Worm (Caenorhabditis elegans) whole organism, midembryonic: Measurements from ENCODE around the gene add-1.

Source experiments
- T22C8.4 ChIP-seq: fragments of 200-800 bp; sonication (Bioruptor generic); IDR thresholded peaks from 2 replicates; pipeline ENCODE4 v1.3.6; 2022; ENCODE audit warnings: missing genetic modification characterization, missing compliant biosample characterization
- cog-1 ChIP-seq: sonication (generic microtip); optimal IDR thresholded peaks from 2 replicates; lab custom pipeline; 2016; ENCODE audit warnings: missing genetic modification characterization, missing compliant biosample characterization
- flt-1 ChIP-seq: fragments of 200-800 bp; sonication (Bioruptor generic); IDR thresholded peaks from 2 replicates; pipeline ENCODE4 v1.3.6; 2022; ENCODE audit warnings: missing genetic modification characterization, missing compliant biosample characterization
- klf-2 ChIP-seq: fragments of 200-800 bp; sonication (Bioruptor generic); conservative IDR thresholded peaks from 2 replicates; pipeline ENCODE4 v1.3.6; 2022; ENCODE audit warnings: missing genetic modification reagents, missing genetic modification characterization, missing compliant biosample characterization
- med-1 ChIP-seq: sonication (generic microtip); optimal IDR thresholded peaks from 2 replicates; lab custom pipeline; 2017; ENCODE audit warnings: missing genetic modification characterization, mild to moderate bottlenecking, missing compliant biosample characterization, antibody characterized with exemption, missing genetic modification reagents; ENCODE audit not compliant: insufficient read depth
- ref-1 ChIP-seq: fragments of 200-800 bp; sonication (Bioruptor generic); conservative IDR thresholded peaks from 2 replicates; pipeline ENCODE4 v1.3.6; 2022; ENCODE audit warnings: missing genetic modification reagents, missing genetic modification characterization, missing compliant biosample characterization
- tab-1 ChIP-seq: fragments of 200-800 bp; sonication (Bioruptor generic); IDR thresholded peaks from 2 replicates; pipeline ENCODE4 v1.3.6; 2022; ENCODE audit warnings: missing genetic modification characterization, missing compliant biosample characterization
- ztf-23 ChIP-seq: fragments of 200-800 bp; sonication (Bioruptor generic); IDR thresholded peaks from 2 replicates; pipeline ENCODE4 v1.3.6; 2022; ENCODE audit warnings: missing genetic modification reagents, missing genetic modification characterization, missing compliant biosample characterization
- ztf-29 ChIP-seq: fragments of 200-800 bp; sonication (Bioruptor generic); IDR thresholded peaks from 2 replicates; pipeline ENCODE4 v1.3.6; 2022; ENCODE audit warnings: missing genetic modification reagents, missing genetic modification characterization, missing compliant biosample characterization

Gene add-1

ce11 chrX:4885651-4886050 is 25.8 kb upstream of the add-1 start, which contains the start of gene arrd-23:
arrd-23 (plus strand) TSS chrX:4885951.
- TF ChIP-seq ref-1 (GFP tag; lab: Robert Waterston, UW) (no peak), ztf-23 (GFP tag; lab: Robert Waterston, UW) (no peak), cog-1 (tag; lab: Kevin White, UChicago) (no peak), klf-2 (GFP tag; lab: Robert Waterston, UW) (no peak), T22C8.4 (GFP tag; lab: Robert Waterston, UW) (no peak), flt-1 (GFP tag; lab: Robert Waterston, UW) (no peak), tab-1 (GFP tag; lab: Robert Waterston, UW) (no peak), ztf-29 (GFP tag; lab: Robert Waterston, UW) (no peak), med-1 (GFP tag; lab: Kevin White, UChicago) (no peak)

ce11 chrX:4881310-4881709 is 21.5 kb upstream of the add-1 start:
- no peak for TF ChIP-seq ztf-23 (GFP tag; lab: Robert Waterston, UW)
- no peak for TF ChIP-seq ref-1 (GFP tag; lab: Robert Waterston, UW)
- TF ChIP-seq med-1 (GFP tag; lab: Kevin White, UChicago): no peak
- no peak for TF ChIP-seq cog-1 (tag; lab: Kevin White, UChicago)
- no peak for TF ChIP-seq T22C8.4 (GFP tag; lab: Robert Waterston, UW)
- no peak for TF ChIP-seq ztf-29 (GFP tag; lab: Robert Waterston, UW)
- TF ChIP-seq klf-2 (GFP tag; lab: Robert Waterston, UW): no peak
- TF ChIP-seq flt-1 (GFP tag; lab: Robert Waterston, UW): no peak
- TF ChIP-seq tab-1 (GFP tag; lab: Robert Waterston, UW): no peak

DNA sequence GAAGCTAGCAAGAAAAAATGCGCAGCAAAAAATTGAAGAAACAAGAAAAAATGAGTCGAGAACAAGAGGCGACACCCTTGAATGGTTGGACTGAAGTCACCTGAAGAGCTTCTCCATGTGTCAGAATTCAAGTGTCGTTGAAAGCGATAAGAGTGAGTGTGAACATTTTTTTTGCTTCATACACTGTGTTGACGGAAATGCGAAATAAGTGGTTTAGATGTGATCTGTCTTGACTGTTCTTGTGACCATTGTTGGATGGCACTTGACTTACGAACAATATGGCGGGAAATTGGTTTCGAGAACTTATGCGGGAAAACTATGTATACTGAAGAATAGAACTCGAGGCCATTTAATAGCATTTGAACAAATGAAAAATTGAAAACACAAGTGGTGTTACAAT is 20.2 kb upstream of the add-1 start:
- TF ChIP-seq ref-1 (GFP tag; lab: Robert Waterston, UW): no peak
- no peak for TF ChIP-seq cog-1 (tag; lab: Kevin White, UChicago)
- no peak for TF ChIP-seq tab-1 (GFP tag; lab: Robert Waterston, UW)
- TF ChIP-seq ztf-23 (GFP tag; lab: Robert Waterston, UW): no peak
- no peak for TF ChIP-seq med-1 (GFP tag; lab: Kevin White, UChicago)
- no peak for TF ChIP-seq flt-1 (GFP tag; lab: Robert Waterston, UW)

DNA sequence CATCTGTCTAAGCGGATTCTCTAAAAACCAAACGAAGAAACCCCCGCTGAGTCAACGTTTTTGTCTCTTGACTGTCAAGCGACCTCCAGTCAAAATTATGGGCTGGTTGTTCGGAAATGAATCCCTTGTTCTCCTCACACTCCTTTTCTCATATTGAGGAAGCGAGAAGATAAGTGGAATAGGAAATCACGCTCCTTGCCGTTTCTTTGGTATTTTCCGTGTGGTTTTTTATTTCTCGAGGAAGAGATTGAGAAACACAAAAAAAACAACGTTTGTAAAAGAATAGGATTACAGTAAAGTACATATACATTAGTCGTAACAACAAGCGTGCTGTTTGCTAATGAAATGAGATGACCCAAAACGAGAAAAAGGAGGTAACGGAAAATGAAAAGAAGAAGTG is 17.1 kb upstream of the add-1 start, which contains the start of gene tsp-14:
tsp-14 (minus strand) TSS at position 62 of the 400 bp plus-strand sequence.
- TF ChIP-seq ztf-29 (GFP tag; lab: Robert Waterston, UW) (no peak), tab-1 (GFP tag; lab: Robert Waterston, UW) (no peak), flt-1 (GFP tag; lab: Robert Waterston, UW) (no peak), T22C8.4 (GFP tag; lab: Robert Waterston, UW) (no peak), med-1 (GFP tag; lab: Kevin White, UChicago) (no peak), cog-1 (tag; lab: Kevin White, UChicago) (no peak), ztf-23 (GFP tag; lab: Robert Waterston, UW) (no peak), ref-1 (GFP tag; lab: Robert Waterston, UW) (no peak), klf-2 (GFP tag; lab: Robert Waterston, UW) (no peak)

- TF ChIP-seq ztf-23 (GFP tag; lab: Robert Waterston, UW) (no peak), cog-1 (tag; lab: Kevin White, UChicago) (no peak), tab-1 (GFP tag; lab: Robert Waterston, UW) (no peak), ref-1 (GFP tag; lab: Robert Waterston, UW) (no peak), T22C8.4 (GFP tag; lab: Robert Waterston, UW) (no peak), med-1 (GFP tag; lab: Kevin White, UChicago) (no peak), ztf-29 (GFP tag; lab: Robert Waterston, UW) (no peak), klf-2 (GFP tag; lab: Robert Waterston, UW) (no peak), flt-1 (GFP tag; lab: Robert Waterston, UW) (no peak)
Observed at ce11 chrX:4875296-4875695, 15.5 kb upstream of the add-1 start.

DNA sequence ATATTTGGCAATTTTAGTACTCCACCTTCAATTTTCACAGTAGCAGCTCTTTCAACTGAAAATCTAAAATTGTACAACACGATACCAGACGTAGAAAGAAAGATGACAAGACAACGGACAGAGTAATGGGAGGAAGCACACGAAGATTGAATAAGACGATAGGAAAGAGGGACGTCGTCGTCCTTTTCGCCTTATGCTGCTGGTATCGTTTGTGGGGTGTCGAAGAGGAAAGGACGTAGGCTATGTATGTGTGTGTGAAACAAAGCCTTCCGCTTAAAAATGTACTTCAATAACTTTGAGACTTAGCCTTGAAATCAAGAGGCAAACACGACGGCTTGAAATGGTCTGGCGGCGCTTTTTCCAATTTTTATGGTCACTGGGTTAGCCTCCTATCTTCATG is 12.9 kb upstream of the add-1 start:
- no peak for TF ChIP-seq flt-1 (GFP tag; lab: Robert Waterston, UW)

- TF ChIP-seq cog-1 (tag; lab: Kevin White, UChicago) (no peak), ztf-23 (GFP tag; lab: Robert Waterston, UW) (no peak), flt-1 (GFP tag; lab: Robert Waterston, UW) (no peak), klf-2 (GFP tag; lab: Robert Waterston, UW) (no peak), tab-1 (GFP tag; lab: Robert Waterston, UW) (no peak), T22C8.4 (GFP tag; lab: Robert Waterston, UW) (no peak), ref-1 (GFP tag; lab: Robert Waterston, UW) (no peak), ztf-29 (GFP tag; lab: Robert Waterston, UW) (no peak), med-1 (GFP tag; lab: Kevin White, UChicago) (no peak)
Observed at ce11 chrX:4870683-4871082, 10.8 kb upstream of the add-1 start.

ce11 chrX:4869627-4870026 is 9.8 kb upstream of the add-1 start:
- TF ChIP-seq tab-1 (GFP tag; lab: Robert Waterston, UW) (peak; percentile 34; the same call in 1 of the 2 replicates), cog-1 (tag; lab: Kevin White, UChicago) (no peak)

DNA sequence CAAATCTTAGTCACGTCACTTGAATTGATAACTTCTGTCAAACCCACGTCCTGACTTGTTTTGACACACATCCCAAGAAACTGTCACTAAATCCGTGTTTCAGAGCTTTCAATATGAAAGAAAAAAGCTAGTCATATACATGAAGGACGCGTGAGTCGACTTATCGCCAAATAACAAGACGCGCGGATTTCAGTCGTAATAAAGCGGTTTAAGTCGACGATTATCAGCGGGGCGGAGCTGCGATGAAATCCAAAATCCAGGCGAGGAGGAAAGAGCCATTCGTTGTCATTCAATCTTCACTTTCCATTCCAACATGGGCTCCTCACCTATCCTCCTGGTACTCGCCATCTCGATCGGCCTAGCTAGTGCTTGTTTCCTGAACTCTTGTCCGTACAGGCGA is 6.0 kb upstream of the add-1 start, which contains the start of gene ntc-1:
ntc-1 (plus strand) TSS at position 301 of the 400 bp plus-strand sequence.
- no peak for TF ChIP-seq flt-1 (GFP tag; lab: Robert Waterston, UW)
- TF ChIP-seq ztf-29 (GFP tag; lab: Robert Waterston, UW): no peak

DNA sequence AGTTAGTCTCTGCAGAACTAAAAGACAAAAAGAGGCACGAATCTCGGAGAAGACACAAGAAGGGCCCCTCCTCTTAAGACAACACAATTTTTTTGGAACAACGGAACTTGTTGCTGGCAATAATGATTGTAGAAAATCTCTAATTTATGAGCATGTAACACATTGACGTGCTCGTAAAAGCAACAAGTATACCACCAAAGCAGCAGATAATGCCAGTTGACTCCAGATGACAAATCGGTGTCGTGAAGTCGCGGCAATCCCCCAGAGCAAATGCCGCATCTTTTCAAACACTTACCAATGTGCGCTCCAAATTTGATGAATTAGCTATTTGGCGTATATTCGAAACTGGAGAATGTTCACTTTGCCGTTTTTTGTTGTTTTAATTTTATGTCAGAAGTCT is 4.4 kb upstream of the add-1 start:
- TF ChIP-seq T22C8.4 (GFP tag; lab: Robert Waterston, UW) (no peak), ref-1 (GFP tag; lab: Robert Waterston, UW) (no peak), tab-1 (GFP tag; lab: Robert Waterston, UW) (no peak), klf-2 (GFP tag; lab: Robert Waterston, UW) (no peak), cog-1 (tag; lab: Kevin White, UChicago) (no peak)
